Fruit fly (Drosophila melanogaster) whole organism, embryonic: Measurements from ENCODE around the gene CG33158.

Experiments used
- Blimp-1 ChIP-seq: fragments of 200-800 bp; sonication (Bioruptor generic); optimal IDR thresholded peaks from 3 replicates; lab custom pipeline; 2018; ENCODE audit warnings: missing biosample characterization, missing genetic modification characterization, mild to moderate bottlenecking, moderate library complexity, missing genetic modification reagents
- CG11456 ChIP-seq: fragments of 200-800 bp; sonication (Bioruptor generic); IDR thresholded peaks from 3 replicates; pipeline ENCODE4 v1.3.6; 2022; ENCODE audit warnings: missing biosample characterization, missing genetic modification characterization
- CG12391 ChIP-seq: fragments of 200-800 bp; sonication (Bioruptor generic); optimal IDR thresholded peaks from 3 replicates; lab custom pipeline; 2018; ENCODE audit warnings: missing biosample characterization, mild to moderate bottlenecking, missing genetic modification characterization, moderate library complexity
- CG12659 ChIP-seq: fragments of 200-800 bp; sonication (Bioruptor generic); optimal IDR thresholded peaks from 3 replicates; lab custom pipeline; 2017; ENCODE audit warnings: mild to moderate bottlenecking, missing biosample characterization, missing genetic modification reagents, missing genetic modification characterization
- CG14441 ChIP-seq: fragments of 200-800 bp; sonication (Bioruptor generic); IDR thresholded peaks from 2 replicates; pipeline ENCODE4 v1.3.6; 2022; ENCODE audit warnings: missing biosample characterization, missing genetic modification characterization
- CG14710 ChIP-seq: fragments of 200-800 bp; sonication (Bioruptor generic); optimal IDR thresholded peaks from 3 replicates; lab custom pipeline; 2019; ENCODE audit warnings: missing biosample characterization, mild to moderate bottlenecking, missing genetic modification characterization, moderate library complexity
- CG18619 ChIP-seq: fragments of 200-800 bp; sonication (Bioruptor generic); optimal IDR thresholded peaks from 3 replicates; lab custom pipeline; 2017; ENCODE audit warnings: missing biosample characterization, mild to moderate bottlenecking, missing genetic modification characterization
- CG2678 ChIP-seq: fragments of 200-800 bp; sonication (Bioruptor generic); optimal IDR thresholded peaks from 3 replicates; lab custom pipeline; 2019; ENCODE audit warnings: missing biosample characterization, mild to moderate bottlenecking, missing genetic modification characterization, moderate library complexity
- CG30403 ChIP-seq: fragments of 200-800 bp; sonication (Bioruptor generic); optimal IDR thresholded peaks from 3 replicates; lab custom pipeline; 2016; ENCODE audit warnings: missing biosample characterization, missing genetic modification characterization
- CG3065 ChIP-seq: fragments of 200-800 bp; sonication (Bioruptor generic); optimal IDR thresholded peaks from 2 replicates; lab custom pipeline; 2016; ENCODE audit warnings: missing biosample characterization, missing genetic modification characterization
- CG31365 ChIP-seq: fragments of 200-800 bp; sonication (Bioruptor generic); optimal IDR thresholded peaks from 2 replicates; lab custom pipeline; 2018; ENCODE audit warnings: missing biosample characterization, mild to moderate bottlenecking, missing genetic modification characterization
- CG34376 ChIP-seq: fragments of 200-800 bp; sonication (Bioruptor generic); optimal IDR thresholded peaks from 2 replicates; lab custom pipeline; 2018; ENCODE audit warnings: missing biosample characterization, mild to moderate bottlenecking, missing genetic modification characterization
- CG4404 ChIP-seq: fragments of 200-800 bp; sonication (Bioruptor generic); IDR thresholded peaks from 2 replicates; pipeline ENCODE4 v1.3.6; 2022; ENCODE audit warnings: missing biosample characterization, missing genetic modification characterization
- CG4820 ChIP-seq: fragments of 200-800 bp; sonication (Bioruptor generic); optimal IDR thresholded peaks from 3 replicates; lab custom pipeline; 2016; ENCODE audit warnings: missing biosample characterization, missing genetic modification characterization
- CG6272 ChIP-seq: fragments of 200-800 bp; sonication (Bioruptor generic); IDR thresholded peaks from 2 replicates; pipeline ENCODE4 v1.3.6; 2022; ENCODE audit warnings: missing biosample characterization, missing genetic modification characterization
- CG7372 ChIP-seq: fragments of 200-800 bp; sonication (Bioruptor generic); IDR thresholded peaks from 2 replicates; pipeline ENCODE4 v1.3.6; 2022; ENCODE audit warnings: missing biosample characterization, missing genetic modification characterization
- CG7556 ChIP-seq: fragments of 200-800 bp; sonication (Bioruptor generic); optimal IDR thresholded peaks from 2 replicates; lab custom pipeline; 2017; ENCODE audit warnings: missing biosample characterization, mild to moderate bottlenecking, missing genetic modification characterization
- CG7839 ChIP-seq: fragments of 200-800 bp; sonication (Bioruptor generic); optimal IDR thresholded peaks from 3 replicates; lab custom pipeline; 2018; ENCODE audit warnings: missing biosample characterization, mild to moderate bottlenecking, missing genetic modification characterization, moderate library complexity
- CG8924 ChIP-seq: fragments of 200-800 bp; optimal IDR thresholded peaks from 3 replicates; lab custom pipeline; 2019; ENCODE audit warnings: missing biosample characterization, mild to moderate bottlenecking, missing genetic modification characterization, moderate library complexity
- CG9437 ChIP-seq: fragments of 200-800 bp; sonication (Bioruptor generic); optimal IDR thresholded peaks from 2 replicates; lab custom pipeline; 2018; ENCODE audit warnings: missing biosample characterization, mild to moderate bottlenecking, missing genetic modification characterization
- CoRest ChIP-seq: fragments of 200-800 bp; sonication (Bioruptor generic); optimal IDR thresholded peaks from 3 replicates; lab custom pipeline; 2018; ENCODE audit warnings: missing biosample characterization, mild to moderate bottlenecking, missing genetic modification characterization, moderate library complexity
- Doc2 ChIP-seq: fragments of 200-800 bp; sonication (Bioruptor generic); IDR thresholded peaks from 2 replicates; pipeline ENCODE4 v1.3.6; 2022; ENCODE audit warnings: missing biosample characterization, missing genetic modification characterization
- E2f1 ChIP-seq: fragments of 200-800 bp; sonication (Bioruptor generic); IDR thresholded peaks from 2 replicates; pipeline ENCODE4 v1.3.6; 2022; ENCODE audit warnings: missing biosample characterization, missing genetic modification characterization
- HLH4C ChIP-seq: fragments of 200-800 bp; sonication (Bioruptor generic); IDR thresholded peaks from 3 replicates; pipeline ENCODE4 v1.3.6; 2022; ENCODE audit warnings: missing biosample characterization, missing genetic modification characterization; ENCODE audit not compliant: partially characterized antibody
- Hr51 ChIP-seq, 2 experiments: fragments of 200-800 bp; sonication (Bioruptor generic); optimal IDR thresholded peaks; 2 replicates in 1 of 2; 3 replicates in 1 of 2; lab custom pipeline; 2016 to 2018; ENCODE audit warnings: missing biosample characterization in 2 of 2, missing genetic modification characterization in 2 of 2, mild to moderate bottlenecking in 1 of 2, moderate library complexity in 1 of 2
- Hr78 ChIP-seq, 2 experiments: fragments of 200-800 bp in 1 of 2; fragments of >200 bp in 1 of 2; sonication (Bioruptor generic) in 1 of 2; optimal IDR thresholded peaks; 2 replicates each; lab custom pipeline; 2017 to 2019; ENCODE audit warnings: missing biosample characterization in 2 of 2, missing genetic modification characterization in 2 of 2, mild to moderate bottlenecking in 1 of 2, moderate library complexity in 1 of 2
- Meics ChIP-seq: fragments of 200-800 bp; sonication (Bioruptor generic); optimal IDR thresholded peaks from 2 replicates; lab custom pipeline; 2017; ENCODE audit warnings: missing biosample characterization, mild to moderate bottlenecking, missing genetic modification characterization
- Ptx1 ChIP-seq: fragments of 200-800 bp; sonication (Bioruptor generic); IDR thresholded peaks from 2 replicates; pipeline ENCODE4 v1.3.6; 2022; ENCODE audit warnings: missing biosample characterization, missing genetic modification characterization
- Sox100B ChIP-seq: fragments of 200-800 bp; sonication (Bioruptor generic); optimal IDR thresholded peaks from 3 replicates; lab custom pipeline; 2018; ENCODE audit warnings: missing biosample characterization, mild to moderate bottlenecking, missing genetic modification characterization
- Xrp1 ChIP-seq: fragments of 200-800 bp; sonication (Bioruptor generic); IDR thresholded peaks from 2 replicates; pipeline ENCODE4 v1.3.6; 2022; ENCODE audit warnings: missing biosample characterization, missing genetic modification characterization
- bcd ChIP-seq: fragments of 200-800 bp; sonication (Bioruptor generic); optimal IDR thresholded peaks from 2 replicates; lab custom pipeline; 2017; ENCODE audit warnings: missing biosample characterization, mild to moderate bottlenecking, missing genetic modification characterization
- bsh ChIP-seq, 2 experiments: fragments of 200-800 bp; sonication (Bioruptor generic); optimal IDR thresholded peaks; 2 replicates each; lab custom pipeline; 2017 to 2018; ENCODE audit warnings: mild to moderate bottlenecking in 2 of 2, missing biosample characterization in 2 of 2, missing genetic modification characterization in 2 of 2, moderate library complexity in 1 of 2
- crol ChIP-seq: fragments of 200-800 bp; sonication (Bioruptor generic); IDR thresholded peaks from 2 replicates; pipeline ENCODE4 v1.3.6; 2022; ENCODE audit warnings: missing biosample characterization, missing genetic modification characterization
- dmrt99B ChIP-seq: fragments of 200-800 bp; sonication (Bioruptor generic); optimal IDR thresholded peaks from 2 replicates; lab custom pipeline; 2018; ENCODE audit warnings: missing biosample characterization, mild to moderate bottlenecking, missing genetic modification characterization, moderate library complexity
- gem ChIP-seq: fragments of 200-800 bp; sonication (Bioruptor generic); optimal IDR thresholded peaks from 2 replicates; lab custom pipeline; 2019; ENCODE audit warnings: missing biosample characterization, mild to moderate bottlenecking, missing genetic modification characterization, moderate library complexity
- grau ChIP-seq: fragments of 200-800 bp; optimal IDR thresholded peaks from 3 replicates; lab custom pipeline; 2019; ENCODE audit warnings: missing biosample characterization, mild to moderate bottlenecking, missing genetic modification characterization, moderate library complexity
- grn ChIP-seq: fragments of 200-800 bp; sonication (Bioruptor generic); optimal IDR thresholded peaks from 3 replicates; lab custom pipeline; 2017; ENCODE audit warnings: missing biosample characterization, missing genetic modification characterization
- ind ChIP-seq: fragments of 200-800 bp; sonication (Bioruptor generic); optimal IDR thresholded peaks from 3 replicates; lab custom pipeline; 2016; ENCODE audit warnings: missing biosample characterization, missing genetic modification characterization
- lab ChIP-seq: fragments of 200-800 bp; sonication (Bioruptor generic); optimal IDR thresholded peaks from 3 replicates; lab custom pipeline; 2017; ENCODE audit warnings: missing biosample characterization, missing genetic modification characterization, mild to moderate bottlenecking, moderate library complexity, missing genetic modification reagents
- lola ChIP-seq, 3 experiments: fragments of >200 bp in 2 of 3; fragments of 200-800 bp in 1 of 3; sonication (Bioruptor generic) in 1 of 3; optimal IDR thresholded peaks; 2 replicates each; lab custom pipeline; 2017 to 2019; ENCODE audit warnings: missing biosample characterization in 3 of 3, missing genetic modification characterization in 3 of 3, mild to moderate bottlenecking in 1 of 3, moderate library complexity in 1 of 3
- nerfin-1 ChIP-seq: fragments of 200-800 bp; sonication (Bioruptor generic); optimal IDR thresholded peaks from 3 replicates; lab custom pipeline; 2019; ENCODE audit warnings: missing biosample characterization, mild to moderate bottlenecking, missing genetic modification characterization, moderate library complexity
- nmo ChIP-seq: fragments of 200-800 bp; sonication (Bioruptor generic); optimal IDR thresholded peaks from 2 replicates; lab custom pipeline; 2018; ENCODE audit warnings: missing biosample characterization, mild to moderate bottlenecking, missing genetic modification characterization, moderate library complexity
- pzg ChIP-seq: fragments of 200-800 bp; sonication (Bioruptor generic); optimal IDR thresholded peaks from 3 replicates; lab custom pipeline; 2018; ENCODE audit warnings: missing biosample characterization, mild to moderate bottlenecking, missing genetic modification characterization, moderate library complexity
- sd ChIP-seq: fragments of 200-800 bp; sonication (Bioruptor generic); optimal IDR thresholded peaks from 3 replicates; lab custom pipeline; 2018; ENCODE audit warnings: missing biosample characterization, mild to moderate bottlenecking, missing genetic modification characterization, moderate library complexity
- sug ChIP-seq: fragments of 200-800 bp; optimal IDR thresholded peaks from 2 replicates; lab custom pipeline; 2019; ENCODE audit warnings: missing biosample characterization, mild to moderate bottlenecking, missing genetic modification characterization, moderate library complexity
- tna ChIP-seq: fragments of 200-800 bp; sonication (Bioruptor generic); IDR thresholded peaks from 2 replicates; pipeline ENCODE4 v1.3.6; 2022; ENCODE audit warnings: missing biosample characterization, missing genetic modification characterization; ENCODE audit not compliant: partially characterized antibody
- vnd ChIP-seq: fragments of 200-800 bp; sonication (Bioruptor generic); IDR thresholded peaks from 3 replicates; pipeline ENCODE4 v1.3.6; 2022; ENCODE audit warnings: missing biosample characterization, missing genetic modification characterization; ENCODE audit not compliant: partially characterized antibody

The CG33158 gene

DNA sequence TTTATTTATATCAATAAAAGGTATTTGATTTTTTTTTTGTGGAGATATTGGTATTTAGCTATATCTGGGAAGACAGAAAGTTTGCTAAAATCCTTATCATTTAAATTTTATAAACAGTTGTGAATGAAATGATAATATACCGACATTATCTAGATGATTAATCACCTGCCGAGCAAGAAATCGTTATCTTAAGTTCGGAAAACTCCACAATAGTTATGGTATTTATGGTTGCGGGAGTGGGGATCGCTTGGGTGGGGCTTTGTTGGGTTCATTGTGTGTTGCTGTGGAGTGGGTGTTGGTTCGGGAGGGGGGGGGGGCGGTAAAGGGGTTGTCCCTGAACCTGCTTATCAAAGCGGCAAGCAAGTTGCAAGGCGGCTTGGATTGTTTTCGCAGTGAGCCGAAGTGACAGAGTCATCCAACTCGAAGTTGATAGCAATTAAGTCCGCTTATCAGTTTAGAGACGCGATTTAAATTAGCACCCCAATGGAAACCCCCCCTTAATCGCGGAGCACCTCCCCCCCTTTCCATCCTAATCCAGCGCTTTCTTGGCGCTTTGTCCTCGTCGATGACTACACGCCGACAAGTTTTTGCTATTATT lies 27.1 kb upstream of the CG33158 start:
- TF ChIP-seq CG4820 (no peak), Hr78 (GFP tag; optimal IDR thresholded peaks at IDR 0.05; lab: Kevin White, UChicago) (peak in 1 of 2 experiments; percentile 62), CG34376 (GFP tag; lab: Kevin White, UChicago) (no peak), pzg (GFP tag; lab: Kevin White, UChicago) (no peak), Doc2 (GFP tag; lab: Robert Waterston, UW) (no peak), grn (GFP tag; lab: Kevin White, UChicago) (peak; percentile 37), crol (GFP tag; lab: Robert Waterston, UW) (peak; percentile 63; the same call in 1 of the 2 replicates), CG2678 (tag; lab: Kevin White, UChicago) (no peak), CG3065 (GFP tag; lab: Kevin White, UChicago) (no peak), CG4404 (GFP tag; lab: Robert Waterston, UW) (no peak), tna (0 out of 2 replicates have a peak, but pooled peaks have one; percentile 29), sug (peak; percentile 28), HLH4C (GFP tag; lab: Robert Waterston, UW) (0 out of 3 replicates have a peak, but pooled peaks have one; percentile 8), CG11456 (GFP tag; lab: Robert Waterston, UW) (0 out of 3 replicates have a peak, but pooled peaks have one; percentile 4), sd (tag; lab: Kevin White, UChicago) (peak; percentile 64), lab (GFP tag; lab: Kevin White, UChicago) (peak; percentile 66), vnd (GFP tag; lab: Robert Waterston, UW) (no peak), CG7372 (no peak)
- TF ChIP-seq, all 482 proteins: peak for 9

DNA sequence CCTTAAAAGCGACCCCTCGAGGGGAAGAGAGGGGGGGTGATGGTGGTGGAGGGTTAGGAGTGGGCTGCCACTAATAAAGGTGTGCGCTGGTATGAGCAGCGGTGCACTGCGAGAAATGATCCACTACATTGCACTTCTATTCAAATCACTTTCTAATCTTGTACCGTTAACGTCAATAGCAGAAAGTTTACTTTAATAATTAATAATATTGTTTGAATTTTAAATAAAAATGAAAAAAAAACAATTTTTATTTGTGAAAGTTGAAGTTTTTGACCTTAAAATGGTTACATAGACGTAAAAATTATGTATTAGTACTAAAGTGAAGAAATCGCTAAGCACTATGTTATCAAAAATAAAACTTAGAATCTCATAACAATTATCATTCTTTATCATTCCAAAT lies 26.5 kb upstream of the CG33158 start:
- TF ChIP-seq Ptx1 (GFP tag; lab: Robert Waterston, UW) (0 out of 2 replicates have a peak, but pooled peaks have one; percentile 22), CG12659 (GFP tag; lab: Kevin White, UChicago) (peak; percentile 9), CG12391 (tag; lab: Kevin White, UChicago) (peak; percentile 3), lola (GFP tag; optimal IDR thresholded peaks at IDR 0.05; lab: Kevin White, UChicago) (no peak), Hr51 (GFP tag; optimal IDR thresholded peaks at IDR 0.05; lab: Kevin White, UChicago) (peak in 1 of 2 experiments; percentile 30), E2f1 (GFP tag; lab: Robert Waterston, UW) (0 out of 2 replicates have a peak, but pooled peaks have one; percentile 12), CG9437 (GFP tag; lab: Kevin White, UChicago) (peak; percentile 33), dmrt99B (tag; lab: Kevin White, UChicago) (peak; percentile 45), ind (GFP tag; lab: Kevin White, UChicago) (no peak), CG7556 (GFP tag; lab: Kevin White, UChicago) (peak; percentile 22), bcd (peak; percentile 10), CG31365 (tag; lab: Kevin White, UChicago) (no peak), grau (tag; lab: Kevin White, UChicago) (peak; percentile 41), CG30403 (peak; percentile 21), gem (tag; lab: Kevin White, UChicago) (peak; percentile 59), CoRest (peak; percentile 16), nerfin-1 (tag; lab: Kevin White, UChicago) (peak; percentile 17), CG7839 (tag; lab: Kevin White, UChicago) (peak; percentile 40), bsh (GFP tag; optimal IDR thresholded peaks at IDR 0.05; lab: Kevin White, UChicago) (peak in 1 of 2 experiments; percentile 9), Meics (GFP tag; lab: Kevin White, UChicago) (peak; percentile 47), nmo (peak; percentile 32), CG18619 (GFP tag; lab: Kevin White, UChicago) (no peak), Blimp-1 (GFP tag; lab: Kevin White, UChicago) (peak; percentile 5), CG8924 (tag; lab: Kevin White, UChicago) (no peak), Sox100B (GFP tag; lab: Kevin White, UChicago) (peak; percentile 29), CG6272 (GFP tag; lab: Robert Waterston, UW) (no peak), CG14441 (GFP tag; lab: Robert Waterston, UW) (peak; percentile 27; the same call in 1 of the 2 replicates), Xrp1 (GFP tag; lab: Robert Waterston, UW) (no peak), CG14710 (tag; lab: Kevin White, UChicago) (peak; percentile 8)
